Worm (Caenorhabditis elegans) whole organism, young adult: Measurements from ENCODE around the gene mau-8.

Experiments
- B0261.1 ChIP-seq: sonication (generic microtip); optimal IDR thresholded peaks from 2 replicates; lab custom pipeline; 2016; ENCODE audit warnings: mild to moderate bottlenecking, missing genetic modification characterization, moderate library complexity, missing compliant biosample characterization
- B0336.3 ChIP-seq: fragments of 200-800 bp; sonication (Bioruptor generic); IDR thresholded peaks from 2 replicates; pipeline ENCODE4 v1.3.6; 2022; ENCODE audit warnings: missing genetic modification characterization, missing compliant biosample characterization
- Y95B8A.8 ChIP-seq: fragments of 200-800 bp; sonication (Bioruptor generic); IDR thresholded peaks from 2 replicates; pipeline ENCODE4 v1.3.6; 2022; ENCODE audit warnings: missing genetic modification reagents, missing genetic modification characterization, missing compliant biosample characterization
- bed-2 ChIP-seq: fragments of 200-800 bp; sonication (Bioruptor generic); IDR thresholded peaks from 2 replicates; pipeline ENCODE4 v1.3.6; 2022; ENCODE audit warnings: missing genetic modification reagents, missing genetic modification characterization, missing compliant biosample characterization
- egl-44 ChIP-seq: fragments of 200-800 bp; sonication (Bioruptor generic); IDR thresholded peaks from 2 replicates; pipeline ENCODE4 v1.3.6; 2022; ENCODE audit warnings: missing genetic modification reagents, missing genetic modification characterization, missing compliant biosample characterization
- tbx-9 ChIP-seq: sonication (generic microtip); optimal IDR thresholded peaks from 2 replicates; lab custom pipeline; 2016; ENCODE audit warnings: borderline replicate concordance, missing genetic modification characterization, inconsistent platforms, missing compliant biosample characterization
- tlf-1 ChIP-seq: fragments of 200-800 bp; sonication (Bioruptor generic); optimal IDR thresholded peaks from 2 replicates; lab custom pipeline; 2018; ENCODE audit warnings: mild to moderate bottlenecking, missing genetic modification characterization, missing compliant biosample characterization

DNA sequence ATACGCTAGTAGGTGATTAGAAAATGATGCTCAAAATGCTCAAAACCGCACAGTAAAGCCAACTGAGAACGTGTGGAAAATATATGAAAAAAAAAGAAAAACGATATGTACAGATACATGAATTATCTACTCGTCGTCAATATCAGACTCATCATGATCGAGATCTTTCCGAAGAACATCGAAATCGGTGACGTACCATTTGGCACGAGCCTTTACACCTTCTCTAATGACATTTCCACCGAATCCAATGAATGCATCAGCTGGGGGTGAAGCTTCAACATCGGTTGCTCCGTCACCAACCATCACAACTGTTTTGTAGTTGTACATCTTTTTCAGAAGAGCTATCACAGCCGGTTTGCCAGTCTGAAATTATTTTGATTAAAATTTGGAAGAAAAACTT, 11.4 kb downstream of the mau-8 start:
- TF ChIP-seq tbx-9, result no peak
- no peak for TF ChIP-seq bed-2 (GFP tag; lab: Robert Waterston, UW)
- TF ChIP-seq Y95B8A.8 (GFP tag; lab: Robert Waterston, UW), result no peak
- no peak for TF ChIP-seq B0336.3
- no peak for TF ChIP-seq tlf-1 (GFP tag; lab: Kevin White, UChicago)
- TF ChIP-seq B0261.1 (tag; lab: Kevin White, UChicago), result no peak
- no peak for TF ChIP-seq egl-44 (GFP tag; lab: Robert Waterston, UW)
